Fruit fly (Drosophila melanogaster) whole organism, prepupa: ENCODE results near the gene CG2267.
A peak's percentile ranks its signal among the peaks of the same experiment; 100 is the strongest.

Source experiments
- Blimp-1 ChIP-seq: fragments of 200-800 bp; sonication (Bioruptor generic); optimal IDR thresholded peaks from 3 replicates; lab custom pipeline; 2017; ENCODE audit warnings: missing biosample characterization, missing genetic modification characterization, mild to moderate bottlenecking, moderate library complexity, missing genetic modification reagents
- CG10631 ChIP-seq: fragments of 200-800 bp; sonication (Bioruptor generic); optimal IDR thresholded peaks from 2 replicates; lab custom pipeline; 2016; ENCODE audit warnings: missing biosample characterization, missing genetic modification characterization
- CG15336 ChIP-seq: fragments of 200-800 bp; sonication (Bioruptor generic); IDR thresholded peaks from 2 replicates; pipeline ENCODE4 v1.3.6; 2022; ENCODE audit warnings: missing biosample characterization, missing genetic modification characterization
- CG1621 ChIP-seq: fragments of 200-800 bp; sonication (Bioruptor generic); optimal IDR thresholded peaks from 3 replicates; lab custom pipeline; 2018; ENCODE audit warnings: missing biosample characterization, mild to moderate bottlenecking, missing genetic modification characterization
- CG16779 ChIP-seq: fragments of 200-800 bp; sonication (Bioruptor generic); optimal IDR thresholded peaks from 3 replicates; lab custom pipeline; 2017; ENCODE audit warnings: missing biosample characterization, mild to moderate bottlenecking, missing genetic modification characterization
- CG32006 ChIP-seq: fragments of 200-800 bp; sonication (Bioruptor generic); optimal IDR thresholded peaks from 3 replicates; lab custom pipeline; 2017; ENCODE audit warnings: missing biosample characterization, mild to moderate bottlenecking, missing genetic modification characterization
- CG34406 ChIP-seq: fragments of 200-800 bp; sonication (Bioruptor generic); optimal IDR thresholded peaks from 3 replicates; lab custom pipeline; 2016; ENCODE audit warnings: missing biosample characterization, missing genetic modification characterization
- CG3919 ChIP-seq: fragments of 200-800 bp; sonication (Bioruptor generic); optimal IDR thresholded peaks from 3 replicates; lab custom pipeline; 2016; ENCODE audit warnings: missing biosample characterization, missing genetic modification characterization
- CG4318 ChIP-seq: fragments of 200-800 bp; sonication (Bioruptor generic); optimal IDR thresholded peaks from 3 replicates; lab custom pipeline; 2017; ENCODE audit warnings: missing biosample characterization, mild to moderate bottlenecking, missing genetic modification characterization
- CG6163 ChIP-seq: fragments of 200-800 bp; sonication (Bioruptor generic); IDR thresholded peaks from 3 replicates; pipeline ENCODE4 v1.3.6; 2022; ENCODE audit warnings: missing biosample characterization, missing genetic modification characterization
- CG6276 ChIP-seq: fragments of 200-800 bp; sonication (Bioruptor generic); optimal IDR thresholded peaks from 2 replicates; lab custom pipeline; 2017; ENCODE audit warnings: missing biosample characterization, mild to moderate bottlenecking, missing genetic modification characterization
- CG6792 ChIP-seq: fragments of 200-800 bp; sonication (Bioruptor generic); optimal IDR thresholded peaks from 3 replicates; lab custom pipeline; 2016; ENCODE audit warnings: missing biosample characterization, missing genetic modification characterization
- CG6808 ChIP-seq: fragments of 200-800 bp; sonication (Bioruptor generic); optimal IDR thresholded peaks from 3 replicates; lab custom pipeline; 2017; ENCODE audit warnings: missing biosample characterization, missing genetic modification characterization, mild to moderate bottlenecking, moderate library complexity, missing genetic modification reagents
- CG7368 ChIP-seq: fragments of 200-800 bp; sonication (Bioruptor generic); optimal IDR thresholded peaks from 3 replicates; lab custom pipeline; 2016; ENCODE audit warnings: missing biosample characterization, missing genetic modification characterization
- CG8319 ChIP-seq: fragments of 200-800 bp; sonication (Bioruptor generic); optimal IDR thresholded peaks from 3 replicates; lab custom pipeline; 2016; ENCODE audit warnings: missing biosample characterization, missing genetic modification characterization
- CG8632 ChIP-seq: fragments of 200-800 bp; sonication (Bioruptor generic); optimal IDR thresholded peaks from 3 replicates; lab custom pipeline; 2016; ENCODE audit warnings: missing biosample characterization, missing genetic modification characterization
- CG9139 ChIP-seq: fragments of 200-800 bp; sonication (Bioruptor generic); optimal IDR thresholded peaks from 3 replicates; lab custom pipeline; 2017; ENCODE audit warnings: missing biosample characterization, mild to moderate bottlenecking, missing genetic modification characterization
- Eip93F ChIP-seq: fragments of 200-800 bp; sonication (Bioruptor generic); optimal IDR thresholded peaks from 2 replicates; lab custom pipeline; 2016; ENCODE audit warnings: missing biosample characterization, mild to moderate bottlenecking, missing genetic modification characterization
- Ets21C ChIP-seq: fragments of 200-800 bp; sonication (Bioruptor generic); optimal IDR thresholded peaks from 3 replicates; lab custom pipeline; 2016; ENCODE audit warnings: missing biosample characterization, missing genetic modification characterization
- Ets96B ChIP-seq: fragments of 200-800 bp; optimal IDR thresholded peaks from 2 replicates; lab custom pipeline; 2019; ENCODE audit warnings: missing biosample characterization, mild to moderate bottlenecking, missing genetic modification characterization, moderate library complexity
- Gug ChIP-seq: fragments of 200-800 bp; sonication (Bioruptor generic); IDR thresholded peaks from 2 replicates; pipeline ENCODE4 v1.3.6; 2022; ENCODE audit warnings: missing biosample characterization, missing genetic modification characterization
- Hr4 ChIP-seq: fragments of 200-800 bp; sonication (Bioruptor generic); optimal IDR thresholded peaks from 3 replicates; lab custom pipeline; 2016; ENCODE audit warnings: missing biosample characterization, missing genetic modification characterization
- Met ChIP-seq: fragments of 200-800 bp; sonication (Bioruptor generic); optimal IDR thresholded peaks from 3 replicates; lab custom pipeline; 2016; ENCODE audit warnings: missing biosample characterization, missing genetic modification characterization
- Sox102F ChIP-seq: fragments of 200-800 bp; sonication (Bioruptor generic); optimal IDR thresholded peaks from 2 replicates; lab custom pipeline; 2016; ENCODE audit warnings: missing biosample characterization, mild to moderate bottlenecking, missing genetic modification characterization
- Sox14 ChIP-seq: fragments of 200-800 bp; sonication (Bioruptor generic); optimal IDR thresholded peaks from 3 replicates; lab custom pipeline; 2016; ENCODE audit warnings: missing biosample characterization, missing genetic modification characterization
- achi ChIP-seq: fragments of 200-800 bp; sonication (Bioruptor generic); optimal IDR thresholded peaks from 3 replicates; lab custom pipeline; 2016; ENCODE audit warnings: missing biosample characterization, missing genetic modification characterization
- acj6 ChIP-seq: fragments of 200-800 bp; sonication (Bioruptor generic); optimal IDR thresholded peaks from 3 replicates; lab custom pipeline; 2016; ENCODE audit warnings: missing biosample characterization, missing genetic modification characterization
- cyc ChIP-seq: fragments of 200-800 bp; sonication (Bioruptor generic); optimal IDR thresholded peaks from 3 replicates; lab custom pipeline; 2016; ENCODE audit warnings: missing biosample characterization, missing genetic modification characterization
- dsx ChIP-seq: fragments of 200-800 bp; optimal IDR thresholded peaks from 3 replicates; lab custom pipeline; 2019; ENCODE audit warnings: missing biosample characterization, mild to moderate bottlenecking, missing genetic modification characterization, moderate library complexity; ENCODE audit not compliant: poor library complexity, severe bottlenecking
- esn ChIP-seq: fragments of 200-800 bp; sonication (Bioruptor generic); optimal IDR thresholded peaks from 2 replicates; lab custom pipeline; 2016; ENCODE audit warnings: missing biosample characterization, mild to moderate bottlenecking, missing genetic modification characterization, moderate library complexity
- fd59A ChIP-seq: fragments of 200-800 bp; sonication (Bioruptor generic); optimal IDR thresholded peaks from 2 replicates; lab custom pipeline; 2017; ENCODE audit warnings: missing biosample characterization, mild to moderate bottlenecking, missing genetic modification characterization, missing genetic modification reagents
- fd85E ChIP-seq: fragments of 200-800 bp; sonication (Bioruptor generic); optimal IDR thresholded peaks from 3 replicates; lab custom pipeline; 2016; ENCODE audit warnings: missing biosample characterization, missing genetic modification characterization
- fkh ChIP-seq: fragments of 200-800 bp; sonication (Bioruptor generic); optimal IDR thresholded peaks from 3 replicates; lab custom pipeline; 2017; ENCODE audit warnings: missing biosample characterization, mild to moderate bottlenecking, missing genetic modification characterization, moderate library complexity
- lz ChIP-seq: fragments of 200-800 bp; sonication (Bioruptor generic); optimal IDR thresholded peaks from 3 replicates; lab custom pipeline; 2016; ENCODE audit warnings: missing biosample characterization, missing genetic modification characterization
- net ChIP-seq: fragments of 200-800 bp; sonication (Bioruptor generic); optimal IDR thresholded peaks from 3 replicates; lab custom pipeline; 2016; ENCODE audit warnings: missing biosample characterization, missing genetic modification characterization
- pdm3 ChIP-seq: fragments of 200-800 bp; sonication (Bioruptor generic); optimal IDR thresholded peaks from 3 replicates; lab custom pipeline; 2016; ENCODE audit warnings: missing biosample characterization, missing genetic modification characterization
- svp ChIP-seq: fragments of 200-800 bp; sonication (Bioruptor generic); peaks from one replicate; lab custom pipeline; 2016; ENCODE audit warnings: missing biosample characterization, missing genetic modification characterization
- topi ChIP-seq: fragments of 200-800 bp; sonication (Bioruptor generic); optimal IDR thresholded peaks from 3 replicates; lab custom pipeline; 2016; ENCODE audit warnings: missing biosample characterization, missing genetic modification characterization

Gene CG2267

dm6 chr3R:30645780-30646179 is 17.0 kb upstream of the CG2267 start, which contains the start of gene CG31013:
CG31013 (minus strand) TSS chr3R:30645880.
- TF ChIP-seq Hr4 (no peak), CG10631 (GFP tag; lab: Kevin White, UChicago) (no peak), pdm3 (no peak), CG6276 (GFP tag; lab: Kevin White, UChicago) (no peak), Eip93F (GFP tag; lab: Kevin White, UChicago) (no peak), Met (GFP tag; lab: Kevin White, UChicago) (no peak), net (GFP tag; lab: Kevin White, UChicago) (no peak), fd85E (no peak)

dm6 chr3R:30643240-30643639 is 14.4 kb upstream of the CG2267 start:
- TF ChIP-seq svp (GFP tag; lab: Kevin White, UChicago) (peak; percentile 6), CG8319 (GFP tag; lab: Kevin White, UChicago) (no peak), topi (no peak), CG32006 (GFP tag; lab: Kevin White, UChicago) (peak; percentile 6), Blimp-1 (no peak), cyc (GFP tag; lab: Kevin White, UChicago) (no peak), CG3919 (peak; percentile 8), esn (GFP tag; lab: Kevin White, UChicago) (no peak), Sox14 (no peak), CG10631 (GFP tag; lab: Kevin White, UChicago) (peak; percentile 9), Eip93F (GFP tag; lab: Kevin White, UChicago) (no peak), CG9139 (GFP tag; lab: Kevin White, UChicago) (no peak), CG1621 (tag; lab: Kevin White, UChicago) (no peak), CG4318 (GFP tag; lab: Kevin White, UChicago) (no peak), lz (GFP tag; lab: Kevin White, UChicago) (no peak), CG6808 (GFP tag; lab: Kevin White, UChicago) (no peak), fkh (no peak), Gug (GFP tag; lab: Robert Waterston, UW) (no peak), Ets21C (GFP tag; lab: Kevin White, UChicago) (no peak), CG8632 (GFP tag; lab: Kevin White, UChicago) (no peak), net (GFP tag; lab: Kevin White, UChicago) (no peak), Sox102F (GFP tag; lab: Kevin White, UChicago) (no peak)

- no peak for TF ChIP-seq CG4318 (GFP tag; lab: Kevin White, UChicago)
- TF ChIP-seq achi (GFP tag; lab: Kevin White, UChicago), result no peak
- TF ChIP-seq CG9139 (GFP tag; lab: Kevin White, UChicago), result no peak
- no peak for TF ChIP-seq CG8319 (GFP tag; lab: Kevin White, UChicago)
Measured at dm6 chr3R:30621806-30622205, 7.0 kb downstream of the CG2267 start, which contains the start of gene CG44954. CG44954 (minus strand) TSS chr3R:30621906.

DNA sequence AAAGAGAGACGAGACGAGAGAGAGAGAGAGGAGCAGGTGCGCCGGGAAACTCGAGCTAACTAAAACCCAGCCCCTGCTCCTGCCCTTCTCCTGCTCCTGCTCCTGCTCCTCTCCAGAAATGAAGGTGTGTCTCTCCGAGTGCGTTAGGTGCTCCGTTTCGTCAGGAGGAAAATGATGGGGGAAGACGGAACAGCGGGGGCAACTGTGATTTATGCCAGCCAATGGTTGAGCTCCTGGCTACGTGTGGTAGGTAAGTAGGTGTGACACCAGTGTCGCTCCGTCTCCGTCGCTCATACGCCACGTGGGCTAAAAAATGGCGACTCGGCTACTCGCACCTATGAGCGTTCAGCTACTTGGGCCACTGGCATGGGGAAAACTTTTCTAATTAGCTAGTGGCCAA is 11.4 kb downstream of the CG2267 start:
- TF ChIP-seq CG16779 (tag; lab: Kevin White, UChicago), result no peak
- no peak for TF ChIP-seq dsx (GFP tag; lab: Kevin White, UChicago)
- TF ChIP-seq CG34406 (GFP tag; lab: Kevin White, UChicago), result no peak
- no peak for TF ChIP-seq CG6792 (GFP tag; lab: Kevin White, UChicago)
- no peak for TF ChIP-seq CG8632 (GFP tag; lab: Kevin White, UChicago)
- no peak for TF ChIP-seq fd59A
- TF ChIP-seq acj6, result no peak
- TF ChIP-seq Ets96B (tag; lab: Kevin White, UChicago), result no peak
- TF ChIP-seq CG6163 (GFP tag; lab: Robert Waterston, UW), result no peak
- TF ChIP-seq Blimp-1, result no peak
- TF ChIP-seq CG7368 (GFP tag; lab: Kevin White, UChicago), result no peak
- no peak for TF ChIP-seq CG15336 (GFP tag; lab: Robert Waterston, UW)
